Fruit fly (Drosophila melanogaster): ENCODE measurements around the gene Rsbp15.

- TF ChIP-seq psq (optimal IDR thresholded peaks at IDR 0.05) (no peak), pan (optimal IDR thresholded peaks at IDR 0.05) (no peak), usp (GFP tag; optimal IDR thresholded peaks at IDR 0.05) (no peak)
Observed at dm6 chr3R:12211552-12211951, 10.6 kb upstream of the Rsbp15 start.
